Worm (Caenorhabditis elegans): ENCODE data around the gene C06E4.5.

Gene C06E4.5

DNA sequence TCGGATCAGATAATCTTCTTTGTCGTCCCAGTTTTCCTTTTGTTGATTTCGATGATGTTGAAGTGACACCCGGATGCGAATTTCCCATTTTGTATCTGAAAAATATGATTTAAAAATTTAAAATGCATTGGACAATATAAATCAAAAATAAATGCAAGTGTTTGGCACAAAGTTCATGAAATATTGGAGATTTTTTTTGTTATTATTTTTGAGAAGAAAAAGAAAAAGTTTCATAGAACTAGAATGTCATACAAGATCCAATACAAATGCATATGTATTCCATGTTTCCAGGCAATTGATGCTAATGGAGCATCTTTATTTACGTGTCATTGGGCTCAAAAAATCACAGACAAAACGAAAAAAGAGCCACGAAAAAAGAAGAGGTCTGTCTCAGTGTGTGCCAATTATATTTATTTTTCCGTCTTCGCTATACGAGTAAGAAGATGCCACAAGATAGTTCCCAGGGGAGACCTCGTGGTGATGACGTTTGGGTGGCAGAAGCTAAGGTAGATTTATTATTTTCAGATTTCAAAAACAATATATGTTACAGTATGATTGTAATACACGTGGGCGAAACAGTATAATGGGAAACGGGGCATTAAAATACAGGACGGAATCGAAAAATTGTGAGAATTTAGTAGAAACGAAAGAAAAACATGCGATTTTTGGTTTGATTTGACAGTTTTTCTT, 35.2 kb upstream of the C06E4.5 start, which contains the start of the genes glb-23 and R13A1.1:
TSS of gene glb-23 (minus strand) at position 101 of the 690 bp plus-strand sequence.
TSS of gene R13A1.1 (plus strand) at position 640 of the 690 bp plus-strand sequence.
- TF ChIP-seq lin-39 (tag; optimal IDR thresholded peaks at IDR 0.05) (no peak), crh-2 (tag; optimal IDR thresholded peaks at IDR 0.05) (no peak), peb-1 (tag; optimal IDR thresholded peaks at IDR 0.05) (no peak), ztf-4 (tag; optimal IDR thresholded peaks at IDR 0.05) (no peak), ama-1 (optimal IDR thresholded peaks at IDR 0.05) (no peak), aly-2 (tag; optimal IDR thresholded peaks at IDR 0.05) (no peak)

DNA sequence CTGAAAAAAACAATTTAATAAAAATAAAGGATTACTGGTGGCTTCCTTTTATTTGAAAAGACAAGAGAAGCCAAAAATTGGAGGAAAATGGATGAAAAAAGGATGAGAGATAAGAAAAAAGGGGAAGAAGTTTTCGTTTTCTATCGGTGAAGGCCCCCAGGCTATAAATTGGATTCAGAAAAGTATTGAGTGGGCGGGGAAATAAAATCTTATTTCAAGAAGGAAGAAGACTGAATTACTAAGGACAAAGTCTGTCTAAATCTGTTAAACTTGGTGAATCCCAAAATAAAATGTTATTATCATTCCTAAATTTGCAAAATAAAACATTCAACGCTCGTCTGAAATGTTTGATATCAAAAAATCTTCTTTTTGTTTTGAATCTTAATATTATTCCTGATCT, 32.7 kb upstream of the C06E4.5 start:
- TF ChIP-seq elt-3 (tag; optimal IDR thresholded peaks at IDR 0.05), result no peak
- TF ChIP-seq sem-4 (tag; optimal IDR thresholded peaks at IDR 0.05), result no peak
- no peak for TF ChIP-seq nhr-6 (tag; optimal IDR thresholded peaks at IDR 0.05)
- no peak for TF ChIP-seq snpc-4 (tag; optimal IDR thresholded peaks at IDR 0.05)
- no peak for TF ChIP-seq unc-62 (GFP tag; optimal IDR thresholded peaks at IDR 0.05)
- TF ChIP-seq alr-1 (tag; optimal IDR thresholded peaks at IDR 0.05), result no peak
- no peak for TF ChIP-seq zag-1 (tag; optimal IDR thresholded peaks at IDR 0.05)
- TF ChIP-seq blmp-1 (tag; optimal IDR thresholded peaks at IDR 0.05; ENCODE audit: insufficient read depth), result no peak

DNA sequence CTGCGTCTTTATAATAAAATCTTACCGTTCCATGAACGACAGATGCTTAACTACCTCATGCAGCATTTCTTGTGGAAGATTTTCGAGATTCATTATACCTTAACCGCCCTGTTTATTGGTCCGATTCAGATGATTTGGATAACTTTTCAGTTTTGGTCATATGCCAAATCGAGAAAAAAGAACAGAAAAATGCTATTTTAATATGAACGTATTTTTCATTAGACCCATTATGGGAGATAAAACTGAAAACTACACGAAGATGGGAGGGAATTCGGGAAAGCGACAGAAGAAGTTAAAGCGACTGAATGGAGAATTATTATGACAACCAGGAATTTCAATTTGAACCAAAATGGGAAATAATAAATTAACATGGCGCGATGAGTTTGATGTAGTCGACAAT, 27.7 kb upstream of the C06E4.5 start, which contains the start of gene R13A1.10:
TSS of gene R13A1.10 (minus strand) at position 101 of the 400 bp plus-strand sequence.
- TF ChIP-seq nhr-25 (tag; optimal IDR thresholded peaks at IDR 0.05) (no peak), zag-1 (tag; optimal IDR thresholded peaks at IDR 0.05) (no peak), lsy-2 (tag; optimal IDR thresholded peaks at IDR 0.05) (no peak), crh-2 (tag; optimal IDR thresholded peaks at IDR 0.05) (no peak), egl-27 (tag; optimal IDR thresholded peaks at IDR 0.05) (no peak), ceh-16 (tag; optimal IDR thresholded peaks at IDR 0.05) (no peak), unc-62 (GFP tag; optimal IDR thresholded peaks at IDR 0.05) (no peak), blmp-1 (tag; optimal IDR thresholded peaks at IDR 0.05; ENCODE audit: insufficient read depth) (no peak), sma-3 (GFP tag; optimal IDR thresholded peaks at IDR 0.05) (no peak), ZK546.5 (tag; optimal IDR thresholded peaks at IDR 0.05) (no peak), snpc-4 (tag; optimal IDR thresholded peaks at IDR 0.05) (no peak), elt-1 (tag; optimal IDR thresholded peaks at IDR 0.05) (no peak), F13H6.1 (tag; optimal IDR thresholded peaks at IDR 0.05) (no peak), aly-2 (tag; optimal IDR thresholded peaks at IDR 0.05) (no peak), unc-55 (GFP tag; optimal IDR thresholded peaks at IDR 0.05) (no peak)

ce11 chrIV:7228208-7228607, 26.6 kb upstream of the C06E4.5 start, which contains the start of gene D2024.5:
D2024.5 (minus strand) TSS chrIV:7228308.
- TF ChIP-seq lin-11 (tag; optimal IDR thresholded peaks at IDR 0.05) (no peak), ztf-4 (tag; optimal IDR thresholded peaks at IDR 0.05) (no peak), nhr-237 (tag; optimal IDR thresholded peaks at IDR 0.05) (no peak), nhr-21 (tag; optimal IDR thresholded peaks at IDR 0.05) (no peak), ceh-82 (tag; optimal IDR thresholded peaks at IDR 0.05) (no peak), nhr-10 (tag; optimal IDR thresholded peaks at IDR 0.05) (no peak), nhr-129 (tag; optimal IDR thresholded peaks at IDR 0.05) (no peak), unc-39 (tag; optimal IDR thresholded peaks at IDR 0.05) (no peak), blmp-1 (tag; optimal IDR thresholded peaks at IDR 0.05; ENCODE audit: insufficient read depth) (no peak), gmeb-1 (tag; optimal IDR thresholded peaks at IDR 0.05) (no peak), R02D3.7 (tag; optimal IDR thresholded peaks at IDR 0.05) (no peak), fos-1 (tag; optimal IDR thresholded peaks at IDR 0.05) (no peak), lin-13 (GFP tag; optimal IDR thresholded peaks at IDR 0.05) (no peak), alr-1 (tag; optimal IDR thresholded peaks at IDR 0.05) (no peak), lin-39 (tag; optimal IDR thresholded peaks at IDR 0.05) (no peak), sma-3 (GFP tag; optimal IDR thresholded peaks at IDR 0.05) (no peak), snpc-4 (tag; optimal IDR thresholded peaks at IDR 0.05) (no peak), nhr-6 (tag; optimal IDR thresholded peaks at IDR 0.05) (no peak), zag-1 (tag; optimal IDR thresholded peaks at IDR 0.05) (no peak), peb-1 (tag; optimal IDR thresholded peaks at IDR 0.05) (no peak)

- TF ChIP-seq sma-9 (GFP tag; optimal IDR thresholded peaks at IDR 0.05), result peak; percentile 66
- no peak for TF ChIP-seq sma-9 (tag; optimal IDR thresholded peaks at IDR 0.05)
- peak; percentile 75 for TF ChIP-seq lin-13 (GFP tag; optimal IDR thresholded peaks at IDR 0.05)
- peak; percentile 5 for TF ChIP-seq mab-5 (tag; optimal IDR thresholded peaks at IDR 0.05)
- peak; percentile 24 for TF ChIP-seq F13H6.1 (tag; optimal IDR thresholded peaks at IDR 0.05)
- TF ChIP-seq crh-2 (tag; optimal IDR thresholded peaks at IDR 0.05), result peak; percentile 69
- no peak for TF ChIP-seq nhr-237 (tag; optimal IDR thresholded peaks at IDR 0.05)
- peak; percentile 55 for TF ChIP-seq gmeb-1 (tag; optimal IDR thresholded peaks at IDR 0.05)
- no peak for TF ChIP-seq lin-11 (tag; optimal IDR thresholded peaks at IDR 0.05)
- peak; percentile 44 for TF ChIP-seq snpc-4 (tag; optimal IDR thresholded peaks at IDR 0.05)
- TF ChIP-seq skn-1 (tag; optimal IDR thresholded peaks at IDR 0.05), result no peak
- peak; percentile 88 for TF ChIP-seq unc-55 (GFP tag; optimal IDR thresholded peaks at IDR 0.05)
- peak; percentile 29 for TF ChIP-seq nhr-25 (tag; optimal IDR thresholded peaks at IDR 0.05)
- TF ChIP-seq nhr-21 (tag; optimal IDR thresholded peaks at IDR 0.05), result peak; percentile 6
- peak; percentile 35 to 82 for TF ChIP-seq lsy-2 (tag; optimal IDR thresholded peaks at IDR 0.05)
- peak; percentile 92 for TF ChIP-seq C34F6.9 (tag; optimal IDR thresholded peaks at IDR 0.05)
- TF ChIP-seq fos-1 (tag; optimal IDR thresholded peaks at IDR 0.05), result peak; percentile 99
- TF ChIP-seq aly-2 (tag; optimal IDR thresholded peaks at IDR 0.05), result no peak
- TF ChIP-seq nhr-129 (tag; optimal IDR thresholded peaks at IDR 0.05), result peak; percentile 75
- peak; percentile 84 for TF ChIP-seq sem-4 (tag; optimal IDR thresholded peaks at IDR 0.05)
- TF ChIP-seq sma-3 (GFP tag; optimal IDR thresholded peaks at IDR 0.05), result peak; percentile 75
- no peak for TF ChIP-seq unc-62 (GFP tag; optimal IDR thresholded peaks at IDR 0.05)
Measured at ce11 chrIV:7230198-7230597, 24.6 kb upstream of the C06E4.5 start, which contains the start of gene cap-1. cap-1 (minus strand) TSS chrIV:7230223.
